Worm (Caenorhabditis elegans): ENCODE results near the gene R12B2.8.

R12B2.8 gene

DNA sequence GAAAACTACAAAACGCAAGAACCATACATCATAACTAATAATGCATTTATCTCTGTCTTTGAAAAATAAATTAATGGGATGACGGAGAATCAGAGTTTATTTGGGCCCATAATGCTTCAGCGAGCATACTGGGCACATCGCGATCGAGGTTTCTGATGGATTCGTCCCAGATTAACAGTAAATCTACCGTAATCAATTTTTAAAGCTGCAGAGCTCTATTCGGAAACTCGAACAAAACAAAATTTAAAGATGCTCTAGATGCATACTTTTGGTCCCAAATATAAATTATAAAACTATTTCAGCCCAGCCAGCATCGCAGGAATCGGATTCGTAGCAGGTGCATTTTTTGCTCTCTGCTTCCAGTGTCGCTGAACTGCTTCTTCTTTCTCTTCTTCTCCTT, 4.3 kb downstream of the R12B2.8 start:
- 0 out of 2 replicates have a peak, but pooled peaks have one; percentile 30 for TF ChIP-seq hmg-1.1 (GFP tag; IDR thresholded peaks at IDR 0.05)
- TF ChIP-seq madf-5 (GFP tag; IDR thresholded peaks at IDR 0.05): 0 out of 4 replicates have a peak, but pooled peaks of 1 of the 2 experiments have one; percentile 56
- peak; percentile 31; the same call in 1 of the 2 replicates for TF ChIP-seq T26A8.4 (GFP tag; IDR thresholded peaks at IDR 0.05)
- TF ChIP-seq mdt-29 (GFP tag; IDR thresholded peaks at IDR 0.05): 0 out of 2 replicates have a peak, but pooled peaks have one; percentile 19
- TF ChIP-seq hlh-30 (tag; optimal IDR thresholded peaks at IDR 0.05; ENCODE audit: insufficient read depth): no peak
- peak; percentile 56; the same call in 1 of the 2 replicates for TF ChIP-seq lim-7 (GFP tag; IDR thresholded peaks at IDR 0.05)
- no peak for TF ChIP-seq Y5F2A.4 (GFP tag; optimal IDR thresholded peaks at IDR 0.05)
- no peak for TF ChIP-seq daf-12 (tag; optimal IDR thresholded peaks at IDR 0.05)
- peak; percentile 5 for TF ChIP-seq hlh-11 (tag; optimal IDR thresholded peaks at IDR 0.05)
- TF ChIP-seq zip-11 (GFP tag; IDR thresholded peaks at IDR 0.05): no peak
- 0 out of 2 replicates have a peak, but pooled peaks have one; percentile 44 for TF ChIP-seq egl-43 (GFP tag; IDR thresholded peaks at IDR 0.05)
- TF ChIP-seq lin-38 (GFP tag; IDR thresholded peaks at IDR 0.05): 0 out of 2 replicates have a peak, but pooled peaks have one; percentile 6
- no peak for TF ChIP-seq nhr-41 (GFP tag; IDR thresholded peaks at IDR 0.05)
- TF ChIP-seq Y48G9A.11 (GFP tag; IDR thresholded peaks at IDR 0.05): 0 out of 2 replicates have a peak, but pooled peaks have one; percentile 31
- TF ChIP-seq tra-1 (GFP tag; IDR thresholded peaks at IDR 0.05): 0 out of 2 replicates have a peak, but pooled peaks have one; percentile 11
- TF ChIP-seq nhr-111 (GFP tag; optimal IDR thresholded peaks at IDR 0.05): no peak

DNA sequence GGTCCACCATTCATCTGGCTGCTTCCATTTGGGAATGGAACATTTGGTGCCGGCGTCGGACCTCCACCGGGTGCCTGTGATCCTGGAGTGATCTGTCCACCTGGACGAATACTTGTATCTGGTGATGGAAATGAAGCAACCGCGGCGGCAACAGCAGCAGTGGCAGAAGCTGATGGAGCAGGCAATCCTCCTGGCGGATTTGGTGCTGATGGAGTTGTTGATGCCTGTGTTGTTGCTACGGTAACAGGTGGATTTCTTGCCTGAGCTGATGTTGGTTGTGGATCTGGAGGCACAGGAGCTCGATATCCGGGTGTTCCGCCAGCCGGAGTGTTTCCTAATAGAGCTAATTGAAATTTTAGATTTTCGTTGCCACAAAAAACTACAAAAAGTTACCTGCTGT, 8.7 kb downstream of the R12B2.8 start:
- no peak for TF ChIP-seq sdz-12 (GFP tag; optimal IDR thresholded peaks at IDR 0.05)
- TF ChIP-seq set-16 (GFP tag; IDR thresholded peaks at IDR 0.05): peak; percentile 71
- TF ChIP-seq dmd-8 (GFP tag; IDR thresholded peaks at IDR 0.05): 0 out of 2 replicates have a peak, but pooled peaks have one; percentile 21
- TF ChIP-seq lin-15B (tag; optimal IDR thresholded peaks at IDR 0.05): no peak
- TF ChIP-seq lin-1 (GFP tag; IDR thresholded peaks at IDR 0.05): no peak
- TF ChIP-seq egl-43 (GFP tag; IDR thresholded peaks at IDR 0.05): peak; percentile 52; the same call in 1 of the 2 replicates
- TF ChIP-seq daf-16 (GFP tag; optimal IDR thresholded peaks at IDR 0.05): no peak
- no peak for TF ChIP-seq daf-16 (tag; optimal IDR thresholded peaks at IDR 0.05)
- TF ChIP-seq mxl-3 (GFP tag; optimal IDR thresholded peaks at IDR 0.05): no peak
- TF ChIP-seq aha-1 (tag): peak; percentile 85
- TF ChIP-seq skn-1 (tag; optimal IDR thresholded peaks at IDR 0.05): no peak
- no peak for TF ChIP-seq madf-5 (GFP tag; IDR thresholded peaks at IDR 0.05)
- TF ChIP-seq mxl-2 (GFP tag; conservative IDR thresholded peaks at IDR 0.05): no peak
- TF ChIP-seq unc-62 (GFP tag; optimal IDR thresholded peaks at IDR 0.05 in 1 of 2): peak in 1 of 2 experiments; percentile 79
- TF ChIP-seq unc-62 (tag; optimal IDR thresholded peaks at IDR 0.05): no peak
- TF ChIP-seq snpc-4 (tag; optimal IDR thresholded peaks at IDR 0.05): no peak
- no peak for TF ChIP-seq lim-7 (GFP tag; IDR thresholded peaks at IDR 0.05)
- TF ChIP-seq zip-11 (GFP tag; IDR thresholded peaks at IDR 0.05): 0 out of 2 replicates have a peak, but pooled peaks have one; percentile 30

DNA sequence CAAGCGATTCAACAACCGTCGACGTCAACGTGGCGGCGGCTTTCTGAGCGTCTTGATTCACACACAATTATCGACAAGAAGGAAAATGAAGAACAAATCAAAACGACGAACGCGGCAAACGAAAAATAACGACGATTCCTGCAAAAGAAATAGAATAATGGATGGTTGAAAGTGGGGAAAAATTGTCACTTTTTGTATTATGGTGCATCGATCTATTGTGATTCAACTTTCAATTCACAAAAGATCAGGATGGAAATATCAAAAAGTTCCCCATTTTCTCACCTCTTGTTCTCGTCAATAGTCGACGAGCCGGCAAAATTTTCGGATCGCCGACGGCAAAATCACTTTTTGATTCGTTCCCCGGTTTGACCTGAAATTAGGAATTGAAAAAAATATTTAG, 9.7 kb downstream of the R12B2.8 start, which contains the start of the genes R12B2.13 and mdt-15:
TSS of gene R12B2.13 (minus strand) at position 101 of the 400 bp plus-strand sequence.
TSS of gene mdt-15 (minus strand) at position 376 of the 400 bp plus-strand sequence.
- TF ChIP-seq tra-1 (GFP tag; IDR thresholded peaks at IDR 0.05): no peak
- no peak for TF ChIP-seq daf-16 (GFP tag; optimal IDR thresholded peaks at IDR 0.05)
- no peak for TF ChIP-seq daf-16 (tag; optimal IDR thresholded peaks at IDR 0.05)
- no peak for TF ChIP-seq hmg-1.1 (GFP tag; IDR thresholded peaks at IDR 0.05)
- no peak for TF ChIP-seq ztf-11 (tag; optimal IDR thresholded peaks at IDR 0.05)
- TF ChIP-seq cey-2 (tag; optimal IDR thresholded peaks at IDR 0.05; ENCODE audit: borderline replicate concordance, insufficient read depth): no peak
- no peak for TF ChIP-seq daf-19 (GFP tag; conservative IDR thresholded peaks at IDR 0.05)
- TF ChIP-seq ceh-20 (GFP tag; IDR thresholded peaks at IDR 0.05): no peak
- no peak for TF ChIP-seq nhr-6 (tag; optimal IDR thresholded peaks at IDR 0.05)
- no peak for TF ChIP-seq zip-11 (GFP tag; IDR thresholded peaks at IDR 0.05)
- TF ChIP-seq nhr-42 (GFP tag; IDR thresholded peaks at IDR 0.05): no peak
- TF ChIP-seq ZK337.2 (GFP tag; IDR thresholded peaks at IDR 0.05): no peak
- TF ChIP-seq lir-3 (tag; optimal IDR thresholded peaks at IDR 0.05): no peak
- no peak for TF ChIP-seq dmd-8 (GFP tag; IDR thresholded peaks at IDR 0.05)
- TF ChIP-seq ces-1 (GFP tag; optimal IDR thresholded peaks at IDR 0.05): no peak

All from whole organism, L4 larva.